Worm (Caenorhabditis elegans) whole organism, L2 larva: ENCODE measurements around the gene agr-1.

Source experiments
- ama-1 ChIP-seq: fragments of 150-350 bp; optimal IDR thresholded peaks from 2 replicates; lab custom pipeline; 2018; ENCODE audit warnings: inconsistent platforms
- nhr-11 ChIP-seq: fragments of 150-350 bp; optimal IDR thresholded peaks from 2 replicates; lab custom pipeline; 2014; ENCODE audit warnings: missing biosample characterization, missing genetic modification characterization
- skn-1 ChIP-seq: sonication (generic microtip); optimal IDR thresholded peaks from 2 replicates; lab custom pipeline; 2017; ENCODE audit warnings: missing biosample characterization, missing genetic modification characterization
- zag-1 ChIP-seq: fragments of 150-350 bp; optimal IDR thresholded peaks from 2 replicates; lab custom pipeline; 2014; ENCODE audit warnings: missing biosample characterization, missing genetic modification characterization
- ztf-11 ChIP-seq: sonication (generic microtip); optimal IDR thresholded peaks from 2 replicates; lab custom pipeline; 2017; ENCODE audit warnings: missing biosample characterization, missing genetic modification characterization

DNA sequence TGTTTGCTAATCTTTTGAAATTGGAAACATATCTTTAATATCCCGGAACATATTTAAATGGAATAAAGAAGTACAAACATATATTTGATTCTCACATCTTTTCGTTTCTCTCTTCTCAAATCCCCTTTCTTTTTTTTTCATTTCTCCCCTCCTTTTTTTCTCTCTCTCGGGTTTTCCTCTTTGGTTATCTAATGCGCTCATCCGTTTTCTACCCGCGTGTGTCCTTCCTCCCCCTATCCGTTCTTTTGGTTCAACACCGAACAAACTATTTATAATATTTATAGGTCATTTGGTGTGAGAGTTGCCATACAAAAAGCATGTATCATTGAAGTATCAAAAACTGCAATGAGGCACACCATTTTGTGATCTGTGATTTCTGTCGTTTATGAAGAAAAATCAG lies 48.9 kb upstream of the agr-1 start:
- TF ChIP-seq nhr-11 (tag; lab: Kevin White, UChicago) (no peak), ama-1 (lab: Kevin White, UChicago) (no peak), zag-1 (tag; lab: Kevin White, UChicago) (no peak), skn-1 (tag; lab: Kevin White, UChicago) (no peak), ztf-11 (tag; lab: Kevin White, UChicago) (no peak)
